Fruit fly (Drosophila melanogaster): Measurements from ENCODE around the gene Pcp.

dm6 chr2L:7033100-7033675, 11.7 kb downstream of the Pcp start:
- TF ChIP-seq ey (GFP tag; optimal IDR thresholded peaks at IDR 0.05) (peak; percentile 34), GATAd (GFP tag; optimal IDR thresholded peaks at IDR 0.05) (no peak), Dfd (GFP tag; optimal IDR thresholded peaks at IDR 0.05) (peak; percentile 57), pan (optimal IDR thresholded peaks at IDR 0.05) (no peak), Abd-B (GFP tag; optimal IDR thresholded peaks at IDR 0.05) (no peak), Dif (GFP tag; optimal IDR thresholded peaks at IDR 0.05; ENCODE audit: partially characterized antibody) (no peak), Hr78 (GFP tag; optimal IDR thresholded peaks at IDR 0.05) (no peak)
